In genomic region chrII:10202275-10202674, ce11 we compare ENCODE assay signal across 4 worm cellular contexts.
A peak's percentile ranks its signal among the peaks of the same experiment; 100 is the strongest.
TF ChIP-seq lines count a peak whose summit lies in the region.

No protein-coding gene starts in this region.

TF ChIP-seq in whole organism, L2 larva, 48 proteins besides CTCF, POLR2A, EP300 and RAD21:
- TF ChIP-seq C34F6.9 (tag; optimal IDR thresholded peaks at IDR 0.05; lab: Kevin White, UChicago) (peak; percentile 36), peb-1 (tag; optimal IDR thresholded peaks at IDR 0.05; lab: Kevin White, UChicago) (no peak), lsy-2 (tag; optimal IDR thresholded peaks at IDR 0.05; lab: Kevin White, UChicago) (peak in 1 of 2 experiments; percentile 32), ztf-1 (GFP tag; conservative IDR thresholded peaks at IDR 0.05; lab: Robert Waterston, UW) (no peak), nhr-21 (tag; optimal IDR thresholded peaks at IDR 0.05; lab: Kevin White, UChicago) (no peak), F13H6.1 (tag; optimal IDR thresholded peaks at IDR 0.05; lab: Kevin White, UChicago) (peak; percentile 10), nhr-23 (tag; optimal IDR thresholded peaks at IDR 0.05; lab: Kevin White, UChicago) (no peak), elt-3 (tag; optimal IDR thresholded peaks at IDR 0.05; lab: Kevin White, UChicago) (no peak), blmp-1 (tag; optimal IDR thresholded peaks at IDR 0.05; lab: Kevin White, UChicago; ENCODE audit: insufficient read depth) (no peak), lin-11 (tag; optimal IDR thresholded peaks at IDR 0.05; lab: Kevin White, UChicago) (peak; percentile 15), nhr-129 (tag; optimal IDR thresholded peaks at IDR 0.05; lab: Kevin White, UChicago) (peak; percentile 18), unc-55 (GFP tag; optimal IDR thresholded peaks at IDR 0.05; lab: Kevin White, UChicago) (peak; percentile 68)
TF ChIP-seq in whole organism, L2 larva: peak in this region for 6.

TF ChIP-seq in whole organism, L4 larva, 104 proteins besides CTCF, POLR2A, EP300 and RAD21 (continues in another document):
- no peak for TF ChIP-seq cey-2 (tag; optimal IDR thresholded peaks at IDR 0.05; lab: Kevin White, UChicago; ENCODE audit: borderline replicate concordance, insufficient read depth)
- no peak for TF ChIP-seq fos-1 (tag; optimal IDR thresholded peaks at IDR 0.05; lab: Kevin White, UChicago)
- TF ChIP-seq ceh-32 (tag; optimal IDR thresholded peaks at IDR 0.05; lab: Kevin White, UChicago; ENCODE audit: poor library complexity): no peak
- no peak for TF ChIP-seq D1046.2 (GFP tag; IDR thresholded peaks at IDR 0.05; lab: Robert Waterston, UW)
- no peak for TF ChIP-seq F44E2.7 (GFP tag; IDR thresholded peaks at IDR 0.05; lab: Robert Waterston, UW)
- no peak for TF ChIP-seq unc-62 (GFP tag; optimal IDR thresholded peaks at IDR 0.05 in 1 of 2; lab: Kevin White, UChicago)
- TF ChIP-seq unc-62 (tag; optimal IDR thresholded peaks at IDR 0.05; lab: Kevin White, UChicago): no peak
- no peak for TF ChIP-seq zfp-2 (tag; optimal IDR thresholded peaks at IDR 0.05; lab: Kevin White, UChicago)
- TF ChIP-seq F26F4.8 (GFP tag; conservative IDR thresholded peaks at IDR 0.05; lab: Robert Waterston, UW): no peak
- TF ChIP-seq ctbp-1 (GFP tag; IDR thresholded peaks at IDR 0.05; lab: Robert Waterston, UW): no peak
- TF ChIP-seq nhr-41 (GFP tag; IDR thresholded peaks at IDR 0.05; lab: Robert Waterston, UW): no peak
- TF ChIP-seq T26A8.4 (GFP tag; IDR thresholded peaks at IDR 0.05; lab: Robert Waterston, UW): no peak
- TF ChIP-seq F37D6.2 (tag; optimal IDR thresholded peaks at IDR 0.05; lab: Kevin White, UChicago): no peak
- TF ChIP-seq hlh-11 (tag; optimal IDR thresholded peaks at IDR 0.05; lab: Kevin White, UChicago): peak; percentile 59
- TF ChIP-seq T20F7.1 (GFP tag; optimal IDR thresholded peaks at IDR 0.05; lab: Kevin White, UChicago): no peak
- no peak for TF ChIP-seq zip-2 (tag; optimal IDR thresholded peaks at IDR 0.05; lab: Kevin White, UChicago)
- no peak for TF ChIP-seq ZK546.5 (tag; optimal IDR thresholded peaks at IDR 0.05; lab: Kevin White, UChicago)
- TF ChIP-seq fkh-10 (GFP tag; optimal IDR thresholded peaks at IDR 0.05; lab: Kevin White, UChicago): no peak
- TF ChIP-seq mes-2 (tag; optimal IDR thresholded peaks at IDR 0.05; lab: Kevin White, UChicago; ENCODE audit: poor library complexity, severe bottlenecking): peak; percentile 26
- no peak for TF ChIP-seq ztf-11 (tag; optimal IDR thresholded peaks at IDR 0.05; lab: Kevin White, UChicago)
- TF ChIP-seq nhr-11 (tag; optimal IDR thresholded peaks at IDR 0.05; lab: Kevin White, UChicago): peak; percentile 61
- no peak for TF ChIP-seq spr-1 (tag; optimal IDR thresholded peaks at IDR 0.05; lab: Kevin White, UChicago)
- no peak for TF ChIP-seq jun-1 (tag; optimal IDR thresholded peaks at IDR 0.05; lab: Kevin White, UChicago)
- no peak for TF ChIP-seq vab-7 (GFP tag; IDR thresholded peaks at IDR 0.05; lab: Robert Waterston, UW)
- no peak for TF ChIP-seq php-3 (GFP tag; IDR thresholded peaks at IDR 0.05; lab: Robert Waterston, UW)
- TF ChIP-seq egl-43 (GFP tag; IDR thresholded peaks at IDR 0.05; lab: Robert Waterston, UW): no peak
- no peak for TF ChIP-seq nhr-77 (tag; optimal IDR thresholded peaks at IDR 0.05; lab: Kevin White, UChicago)
- TF ChIP-seq hmg-1.1 (GFP tag; IDR thresholded peaks at IDR 0.05; lab: Robert Waterston, UW): peak; percentile 71

TF ChIP-seq in whole organism, late embryonic, 69 proteins besides CTCF, POLR2A, EP300 and RAD21 (continues in another document):
- no peak for TF ChIP-seq ahr-1 (tag; optimal IDR thresholded peaks at IDR 0.05; lab: Kevin White, UChicago)
- TF ChIP-seq eyg-1 (tag; optimal IDR thresholded peaks at IDR 0.05; lab: Kevin White, UChicago): no peak
- peak; percentile 69 for TF ChIP-seq tbx-2 (tag; optimal IDR thresholded peaks at IDR 0.05; lab: Kevin White, UChicago)
- peak; percentile 80 for TF ChIP-seq ceh-31 (tag; optimal IDR thresholded peaks at IDR 0.05; lab: Kevin White, UChicago)
- TF ChIP-seq nhr-232 (tag; optimal IDR thresholded peaks at IDR 0.05; lab: Kevin White, UChicago): no peak
- TF ChIP-seq ceh-18 (tag; optimal IDR thresholded peaks at IDR 0.05; lab: Kevin White, UChicago): peak; percentile 31
- TF ChIP-seq hlh-13 (GFP tag; optimal IDR thresholded peaks at IDR 0.05; lab: Kevin White, UChicago): peak; percentile 4
- no peak for TF ChIP-seq pag-3 (tag; optimal IDR thresholded peaks at IDR 0.05; lab: Kevin White, UChicago; ENCODE audit: borderline replicate concordance)
- no peak for TF ChIP-seq fax-1 (tag; optimal IDR thresholded peaks at IDR 0.05; lab: Kevin White, UChicago)
- no peak for TF ChIP-seq pax-1 (tag; optimal IDR thresholded peaks at IDR 0.05; lab: Kevin White, UChicago)
- peak; percentile 10 for TF ChIP-seq elt-2 (tag; optimal IDR thresholded peaks at IDR 0.05; lab: Kevin White, UChicago)
- no peak for TF ChIP-seq ttx-3 (tag; optimal IDR thresholded peaks at IDR 0.05; lab: Kevin White, UChicago)
- no peak for TF ChIP-seq ceh-45 (GFP tag; IDR thresholded peaks at IDR 0.05; lab: Robert Waterston, UW)
- no peak for TF ChIP-seq sox-4 (tag; optimal IDR thresholded peaks at IDR 0.05; lab: Kevin White, UChicago)
- TF ChIP-seq ref-2 (tag; optimal IDR thresholded peaks at IDR 0.05; lab: Kevin White, UChicago): peak; percentile 64
- no peak for TF ChIP-seq pqm-1 (tag; optimal IDR thresholded peaks at IDR 0.05; lab: Kevin White, UChicago)
- TF ChIP-seq syd-9 (tag; optimal IDR thresholded peaks at IDR 0.05; lab: Kevin White, UChicago): peak; percentile 23
- TF ChIP-seq K09A11.1 (tag; optimal IDR thresholded peaks at IDR 0.05; lab: Kevin White, UChicago; ENCODE audit: insufficient read depth): no peak
- peak; percentile 52 for TF ChIP-seq unc-55 (GFP tag; optimal IDR thresholded peaks at IDR 0.05; lab: Kevin White, UChicago)
- peak; percentile 49 for TF ChIP-seq ceh-14 (tag; optimal IDR thresholded peaks at IDR 0.05; lab: Kevin White, UChicago)
- TF ChIP-seq sox-2 (GFP tag; IDR thresholded peaks at IDR 0.05; lab: Robert Waterston, UW): no peak
- no peak for TF ChIP-seq ceh-6 (GFP tag; optimal IDR thresholded peaks at IDR 0.05; lab: Kevin White, UChicago)
- TF ChIP-seq ceh-48 (tag; optimal IDR thresholded peaks at IDR 0.05; lab: Kevin White, UChicago): no peak
- TF ChIP-seq fkh-10 (GFP tag; optimal IDR thresholded peaks at IDR 0.05; lab: Kevin White, UChicago): no peak
- TF ChIP-seq ztf-16 (tag; optimal IDR thresholded peaks at IDR 0.05; lab: Kevin White, UChicago): no peak
- TF ChIP-seq pros-1 (tag; optimal IDR thresholded peaks at IDR 0.05; lab: Kevin White, UChicago): no peak
- no peak for TF ChIP-seq ceh-9 (tag; optimal IDR thresholded peaks at IDR 0.05; lab: Kevin White, UChicago)
- TF ChIP-seq unc-3 (GFP tag; conservative IDR thresholded peaks at IDR 0.05; lab: Robert Waterston, UW): no peak
- no peak for TF ChIP-seq unc-3 (tag; optimal IDR thresholded peaks at IDR 0.05; lab: Kevin White, UChicago)
- TF ChIP-seq fkh-6 (tag; optimal IDR thresholded peaks at IDR 0.05; lab: Kevin White, UChicago): peak; percentile 47

TF ChIP-seq in whole organism, mixed stage, embryonic, 35 proteins besides CTCF, POLR2A, EP300 and RAD21:
- TF ChIP-seq nhr-237 (tag; optimal IDR thresholded peaks at IDR 0.05; lab: Kevin White, UChicago) (no peak), elt-1 (tag; optimal IDR thresholded peaks at IDR 0.05; lab: Kevin White, UChicago; ENCODE audit: borderline replicate concordance, insufficient read depth) (no peak), ceh-83 (GFP tag; optimal IDR thresholded peaks at IDR 0.05; lab: Kevin White, UChicago) (peak; percentile 20), snpc-4 (tag; optimal IDR thresholded peaks at IDR 0.05; lab: Kevin White, UChicago) (no peak), lin-32 (GFP tag; optimal IDR thresholded peaks at IDR 0.05; lab: Kevin White, UChicago) (no peak), ces-1 (GFP tag; optimal IDR thresholded peaks at IDR 0.05; lab: Kevin White, UChicago) (peak; percentile 59), cnd-1 (tag; optimal IDR thresholded peaks at IDR 0.05; lab: Kevin White, UChicago) (no peak), nhr-12 (tag; optimal IDR thresholded peaks at IDR 0.05; lab: Kevin White, UChicago) (no peak), pha-4 (tag; optimal IDR thresholded peaks at IDR 0.05; lab: Kevin White, UChicago) (peak; percentile 68), zip-8 (tag; optimal IDR thresholded peaks at IDR 0.05; lab: Kevin White, UChicago) (peak; percentile 71), mls-2 (tag; optimal IDR thresholded peaks at IDR 0.05; lab: Kevin White, UChicago) (peak; percentile 52), unc-62 (GFP tag; optimal IDR thresholded peaks at IDR 0.05; lab: Kevin White, UChicago) (peak; percentile 29), lsy-2 (tag; optimal IDR thresholded peaks at IDR 0.05; lab: Kevin White, UChicago) (no peak), sem-2 (GFP tag; optimal IDR thresholded peaks at IDR 0.05; lab: Kevin White, UChicago) (no peak), mep-1 (tag; optimal IDR thresholded peaks at IDR 0.05; lab: Kevin White, UChicago) (peak; percentile 37), nhr-2 (tag; optimal IDR thresholded peaks at IDR 0.05; lab: Kevin White, UChicago) (no peak), mab-5 (tag; optimal IDR thresholded peaks at IDR 0.05; lab: Kevin White, UChicago) (no peak), ceh-39 (tag; optimal IDR thresholded peaks at IDR 0.05; lab: Kevin White, UChicago) (no peak), hlh-1 (tag; optimal IDR thresholded peaks at IDR 0.05; lab: Kevin White, UChicago) (peak; percentile 32), nhr-28 (tag; optimal IDR thresholded peaks at IDR 0.05; lab: Kevin White, UChicago) (no peak), M03D4.4 (tag; optimal IDR thresholded peaks at IDR 0.05; lab: Kevin White, UChicago) (peak; percentile 33), unc-120 (tag; optimal IDR thresholded peaks at IDR 0.05; lab: Kevin White, UChicago; ENCODE audit: poor library complexity, severe bottlenecking) (peak; percentile 67), drap-1 (GFP tag; optimal IDR thresholded peaks at IDR 0.05; lab: Kevin White, UChicago) (peak; percentile 62), tbx-8 (GFP tag; optimal IDR thresholded peaks at IDR 0.05; lab: Kevin White, UChicago) (no peak), sptf-1 (tag; optimal IDR thresholded peaks at IDR 0.05; lab: Kevin White, UChicago) (peak; percentile 64), nhr-76 (tag; optimal IDR thresholded peaks at IDR 0.05; lab: Kevin White, UChicago) (no peak)
